Worm (Caenorhabditis elegans) whole organism, L2 larva: ENCODE results near the gene ttll-4.

ENCODE experiments used
- C34F6.9 ChIP-seq: fragments of 150-350 bp; optimal IDR thresholded peaks from 2 replicates; lab custom pipeline; 2014; ENCODE audit warnings: missing biosample characterization, missing genetic modification characterization
- ama-1 ChIP-seq: fragments of 150-350 bp; optimal IDR thresholded peaks from 2 replicates; lab custom pipeline; 2018; ENCODE audit warnings: inconsistent platforms
- ceh-82 ChIP-seq: fragments of 150-350 bp; optimal IDR thresholded peaks from 2 replicates; lab custom pipeline; 2014; ENCODE audit warnings: missing biosample characterization, missing genetic modification characterization
- elt-3 ChIP-seq: sonication (generic microtip); optimal IDR thresholded peaks from 2 replicates; lab custom pipeline; 2017; ENCODE audit warnings: missing biosample characterization, missing genetic modification characterization
- fos-1 ChIP-seq: fragments of 150-350 bp; optimal IDR thresholded peaks from 2 replicates; lab custom pipeline; 2014; ENCODE audit warnings: missing biosample characterization, missing genetic modification characterization
- lin-11 ChIP-seq: fragments of 150-350 bp; sonication (generic microtip); optimal IDR thresholded peaks from 2 replicates; lab custom pipeline; 2014; ENCODE audit warnings: missing biosample characterization, missing genetic modification characterization, inconsistent platforms, mixed read lengths
- lin-39 ChIP-seq: fragments of 150-350 bp; optimal IDR thresholded peaks from 2 replicates; lab custom pipeline; 2014; ENCODE audit warnings: missing biosample characterization, missing genetic modification reagents, missing genetic modification characterization
- nhr-10 ChIP-seq: sonication (generic microtip); optimal IDR thresholded peaks from 2 replicates; lab custom pipeline; 2017; ENCODE audit warnings: missing biosample characterization, missing genetic modification characterization
- nhr-237 ChIP-seq: fragments of 150-350 bp; optimal IDR thresholded peaks from 2 replicates; lab custom pipeline; 2014; ENCODE audit warnings: missing biosample characterization, missing genetic modification characterization
- snpc-4 ChIP-seq: fragments of 150-350 bp; optimal IDR thresholded peaks from 2 replicates; lab custom pipeline; 2014; ENCODE audit warnings: missing biosample characterization, missing genetic modification characterization
- unc-62 ChIP-seq: fragments of 150-350 bp; optimal IDR thresholded peaks from 2 replicates; lab custom pipeline; 2014; ENCODE audit warnings: missing biosample characterization, missing genetic modification reagents, missing genetic modification characterization
- zag-1 ChIP-seq: fragments of 150-350 bp; optimal IDR thresholded peaks from 2 replicates; lab custom pipeline; 2014; ENCODE audit warnings: missing biosample characterization, missing genetic modification characterization
- ztf-4 ChIP-seq: fragments of 150-350 bp; optimal IDR thresholded peaks from 2 replicates; lab custom pipeline; 2014; ENCODE audit warnings: missing biosample characterization, missing genetic modification characterization

DNA sequence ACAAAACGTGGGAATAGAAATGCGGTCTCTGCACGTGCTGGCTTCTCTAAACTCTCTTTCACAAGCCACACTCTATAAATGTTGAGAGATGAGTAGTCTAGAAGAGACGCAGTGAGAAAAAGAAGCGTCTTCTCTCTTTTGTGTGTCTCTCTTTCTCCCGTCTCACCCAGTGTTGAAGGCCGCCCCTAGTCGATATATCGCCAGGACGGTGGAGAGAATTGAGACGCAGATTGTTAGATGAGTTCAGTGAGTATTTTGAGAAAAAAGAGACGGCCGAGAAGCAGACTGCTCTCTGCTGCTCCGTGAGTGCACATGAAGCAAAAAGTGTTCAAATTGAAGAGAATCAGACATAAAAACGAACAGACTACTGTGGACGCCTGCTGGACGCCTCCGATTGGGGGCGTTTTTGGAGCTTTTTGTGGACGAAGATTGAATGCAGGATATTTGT lies 27.4 kb upstream of the ttll-4 start:
- TF ChIP-seq ceh-82 (tag; lab: Kevin White, UChicago) (peak; percentile 45), elt-3 (tag; lab: Kevin White, UChicago) (no peak), unc-62 (peak; percentile 80), zag-1 (tag; lab: Kevin White, UChicago) (peak; percentile 86), ama-1 (lab: Kevin White, UChicago) (no peak), fos-1 (tag; lab: Kevin White, UChicago) (peak; percentile 80), C34F6.9 (tag; lab: Kevin White, UChicago) (peak; percentile 97), lin-11 (tag; lab: Kevin White, UChicago) (peak; percentile 84), snpc-4 (tag; lab: Kevin White, UChicago) (peak; percentile 54), nhr-10 (tag; lab: Kevin White, UChicago) (no peak), ztf-4 (tag; lab: Kevin White, UChicago) (peak; percentile 86), lin-39 (tag; lab: Kevin White, UChicago) (no peak), nhr-237 (tag; lab: Kevin White, UChicago) (peak; percentile 60)
